Worm (Caenorhabditis elegans): ENCODE measurements around the gene zmp-6.

zmp-6 gene

DNA sequence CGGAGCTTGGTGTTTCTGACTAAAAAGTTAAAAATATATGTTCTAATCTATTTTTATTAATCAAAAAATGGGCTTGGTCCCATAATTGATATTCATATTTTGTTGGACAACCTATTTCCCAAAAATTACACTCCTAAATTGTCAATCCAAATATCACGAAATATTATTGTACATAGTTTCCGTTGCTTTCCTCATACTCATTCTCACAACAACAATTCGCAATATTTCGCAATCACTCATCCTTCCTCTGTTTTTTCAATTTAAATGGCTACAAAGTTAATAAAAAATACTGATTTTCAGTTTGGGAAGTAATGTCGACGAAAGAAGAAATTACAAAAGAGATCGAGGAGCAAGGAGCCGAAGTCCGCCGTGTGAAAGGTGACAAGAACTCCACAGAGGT, 8.9 kb downstream of the zmp-6 start, which contains the start of gene pars-1:
TSS of gene pars-1 (plus strand) at position 301 of the 400 bp plus-strand sequence.
- TF ChIP-seq fkh-6 (tag; optimal IDR thresholded peaks at IDR 0.05) (no peak), sox-4 (tag; optimal IDR thresholded peaks at IDR 0.05) (no peak), gmeb-2 (tag; optimal IDR thresholded peaks at IDR 0.05) (no peak), hlh-6 (tag; optimal IDR thresholded peaks at IDR 0.05) (no peak)

DNA sequence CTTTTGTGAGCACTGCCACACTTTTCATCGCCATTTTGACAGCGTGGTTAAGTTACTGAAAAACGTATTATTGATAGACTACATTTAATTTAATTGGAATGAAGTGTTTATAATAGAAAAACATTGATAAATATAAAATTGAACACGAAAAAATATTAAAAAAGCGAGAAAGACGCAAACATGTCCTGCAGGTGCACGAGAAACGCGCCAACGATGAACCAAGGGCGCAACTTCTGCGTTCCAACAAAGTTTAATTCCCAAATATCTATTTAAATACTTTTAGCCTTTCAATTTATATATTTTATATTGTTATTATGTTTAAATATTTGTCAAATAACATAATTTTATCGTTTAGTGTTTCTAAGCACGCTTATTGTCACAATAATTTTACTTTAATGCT, 13.5 kb downstream of the zmp-6 start, which contains the start of gene ndus-8:
TSS of gene ndus-8 (minus strand) at position 55 of the 400 bp plus-strand sequence.
- TF ChIP-seq lim-6 (tag; optimal IDR thresholded peaks at IDR 0.05) (no peak), pat-9 (tag; optimal IDR thresholded peaks at IDR 0.05) (no peak), nfya-1 (tag; optimal IDR thresholded peaks at IDR 0.05) (peak; percentile 24), ceh-31 (tag; optimal IDR thresholded peaks at IDR 0.05) (no peak)

DNA sequence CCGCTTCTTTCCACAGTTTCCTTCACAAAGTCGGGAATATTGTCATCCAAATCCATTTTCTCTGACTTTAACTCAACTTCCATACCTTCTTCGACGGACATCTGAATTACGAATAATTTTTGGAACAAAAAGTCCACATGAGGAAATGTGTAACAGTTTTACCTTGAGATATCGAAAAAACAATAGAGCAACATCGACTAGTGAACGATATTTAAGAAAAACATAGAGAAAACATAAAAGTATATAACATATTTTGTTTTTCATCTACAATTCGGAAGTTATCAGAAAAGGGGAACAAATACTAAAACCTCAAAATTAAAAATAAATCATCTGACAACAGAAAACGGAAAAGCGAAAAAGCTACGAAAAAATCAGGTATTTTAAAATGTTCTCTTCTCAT, 14.9 kb downstream of the zmp-6 start, which contains the start of gene adr-2:
TSS of gene adr-2 (minus strand) at position 101 of the 400 bp plus-strand sequence.
- TF ChIP-seq rnt-1 (tag; optimal IDR thresholded peaks at IDR 0.05) (no peak), fkh-6 (tag; optimal IDR thresholded peaks at IDR 0.05) (no peak), fkh-10 (GFP tag; optimal IDR thresholded peaks at IDR 0.05) (no peak), nhr-232 (tag; optimal IDR thresholded peaks at IDR 0.05) (no peak), mec-3 (tag; optimal IDR thresholded peaks at IDR 0.05; ENCODE audit: borderline replicate concordance) (no peak)

DNA sequence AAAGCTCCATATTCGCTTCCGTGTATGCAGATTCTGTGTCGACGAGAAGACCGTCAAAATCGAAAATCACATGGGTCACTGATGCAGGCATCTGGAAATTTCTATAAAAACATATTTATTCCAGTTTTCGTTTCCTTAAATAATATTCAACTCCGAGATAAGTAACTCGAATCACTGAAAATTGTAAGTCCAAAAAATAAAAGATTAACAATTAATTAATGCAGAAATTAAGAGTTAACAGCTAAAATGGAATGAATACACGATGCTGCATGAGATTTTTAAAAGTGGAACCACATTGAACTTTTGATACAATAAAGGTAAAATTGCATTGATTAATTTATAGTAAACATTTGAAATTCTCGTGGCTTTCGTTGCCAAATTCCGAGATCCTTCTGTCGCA, 16.8 kb downstream of the zmp-6 start, which contains the start of gene R151.10:
TSS of gene R151.10 (minus strand) at position 101 of the 400 bp plus-strand sequence.
- no peak for TF ChIP-seq C38D4.7 (GFP tag; optimal IDR thresholded peaks at IDR 0.05)
- TF ChIP-seq ceh-2 (tag; optimal IDR thresholded peaks at IDR 0.05), result no peak
- TF ChIP-seq hlh-8 (tag; optimal IDR thresholded peaks at IDR 0.05), result no peak
- TF ChIP-seq ceh-14 (tag; optimal IDR thresholded peaks at IDR 0.05), result no peak

DNA sequence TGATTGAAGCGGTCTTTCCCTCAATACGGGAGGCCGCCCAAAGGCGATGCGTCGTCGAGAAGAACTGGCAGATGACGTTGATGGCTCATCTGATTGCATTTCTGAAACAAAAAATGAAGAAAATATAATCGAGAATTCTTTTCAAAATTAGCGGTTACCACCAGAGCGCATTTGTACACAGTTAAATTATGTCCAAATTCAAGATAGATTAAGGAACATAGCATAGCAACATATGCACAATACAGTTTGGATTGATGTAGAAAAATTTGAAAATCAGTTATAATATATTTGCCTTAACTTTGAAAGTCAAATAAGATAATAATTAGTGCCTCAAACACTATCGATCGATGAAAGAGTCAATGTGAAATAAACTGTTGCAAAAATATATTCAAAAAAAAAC, 18.0 kb downstream of the zmp-6 start, which contains the start of gene R151.8:
TSS of gene R151.8 (minus strand) at position 101 of the 400 bp plus-strand sequence.
- TF ChIP-seq unc-3 (GFP tag; conservative IDR thresholded peaks at IDR 0.05), result no peak
- TF ChIP-seq unc-3 (tag; optimal IDR thresholded peaks at IDR 0.05), result no peak
- TF ChIP-seq pat-9 (tag; optimal IDR thresholded peaks at IDR 0.05), result no peak
- TF ChIP-seq elt-2 (tag; optimal IDR thresholded peaks at IDR 0.05), result no peak
- no peak for TF ChIP-seq ceh-22 (tag; optimal IDR thresholded peaks at IDR 0.05)
- no peak for TF ChIP-seq ceh-9 (tag; optimal IDR thresholded peaks at IDR 0.05)
- TF ChIP-seq pqm-1 (tag; optimal IDR thresholded peaks at IDR 0.05), result no peak
- no peak for TF ChIP-seq zip-5 (tag; optimal IDR thresholded peaks at IDR 0.05)
- no peak for TF ChIP-seq ceh-2 (tag; optimal IDR thresholded peaks at IDR 0.05)
- TF ChIP-seq pag-3 (tag; optimal IDR thresholded peaks at IDR 0.05; ENCODE audit: borderline replicate concordance), result no peak
- no peak for TF ChIP-seq sox-2 (GFP tag; IDR thresholded peaks at IDR 0.05)
- TF ChIP-seq ceh-31 (tag; optimal IDR thresholded peaks at IDR 0.05), result no peak
- no peak for TF ChIP-seq mec-3 (tag; optimal IDR thresholded peaks at IDR 0.05; ENCODE audit: borderline replicate concordance)
- no peak for TF ChIP-seq madf-2 (tag; optimal IDR thresholded peaks at IDR 0.05)
- TF ChIP-seq ceh-45 (GFP tag; IDR thresholded peaks at IDR 0.05), result no peak
- no peak for TF ChIP-seq ceh-30 (tag; optimal IDR thresholded peaks at IDR 0.05)

DNA sequence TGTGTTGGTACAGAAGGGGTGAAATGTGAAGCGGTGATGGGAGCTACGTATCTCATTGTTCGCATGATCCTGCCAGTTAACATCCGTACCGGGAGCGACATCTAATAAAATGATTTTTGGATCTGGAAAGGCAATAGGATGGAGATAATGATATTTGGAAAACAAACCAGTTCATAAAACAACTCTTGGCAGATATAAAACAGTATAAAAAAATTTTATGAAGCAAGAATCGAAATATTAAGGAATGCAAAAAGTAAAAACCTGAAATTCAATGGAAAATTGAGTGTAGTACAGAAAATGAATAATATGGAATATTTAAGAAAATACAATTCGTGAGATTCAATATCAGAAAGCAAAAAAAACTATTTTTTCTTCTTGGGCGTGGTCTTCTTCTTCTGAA, 21.0 kb downstream of the zmp-6 start, which contains the start of gene hsp-75:
TSS of gene hsp-75 (minus strand) at position 101 of the 400 bp plus-strand sequence.
- TF ChIP-seq T23F11.4 (GFP tag; optimal IDR thresholded peaks at IDR 0.05) (no peak), ceh-48 (tag; optimal IDR thresholded peaks at IDR 0.05) (no peak), fkh-6 (tag; optimal IDR thresholded peaks at IDR 0.05) (no peak), pat-9 (tag; optimal IDR thresholded peaks at IDR 0.05) (no peak), pax-1 (tag; optimal IDR thresholded peaks at IDR 0.05) (no peak), unc-86 (tag; optimal IDR thresholded peaks at IDR 0.05) (no peak), elt-4 (tag; optimal IDR thresholded peaks at IDR 0.05) (no peak), C08G9.2 (tag; optimal IDR thresholded peaks at IDR 0.05) (no peak), fax-1 (tag; optimal IDR thresholded peaks at IDR 0.05) (no peak), pros-1 (tag; optimal IDR thresholded peaks at IDR 0.05) (no peak)
